Worm (Caenorhabditis elegans): ENCODE data around the gene arrd-4.

- no peak for TF ChIP-seq ztf-16 (tag; optimal IDR thresholded peaks at IDR 0.05)
- TF ChIP-seq syd-9 (tag; optimal IDR thresholded peaks at IDR 0.05): no peak
- TF ChIP-seq hlh-30 (tag; optimal IDR thresholded peaks at IDR 0.05; ENCODE audit: insufficient read depth): no peak
- TF ChIP-seq C38D4.7 (GFP tag; optimal IDR thresholded peaks at IDR 0.05): no peak
- TF ChIP-seq nhr-11 (tag; optimal IDR thresholded peaks at IDR 0.05): no peak
- no peak for TF ChIP-seq pag-3 (tag; optimal IDR thresholded peaks at IDR 0.05; ENCODE audit: borderline replicate concordance)
- no peak for TF ChIP-seq ets-4 (tag; optimal IDR thresholded peaks at IDR 0.05)
- no peak for TF ChIP-seq mec-3 (tag; optimal IDR thresholded peaks at IDR 0.05; ENCODE audit: borderline replicate concordance)
- TF ChIP-seq pros-1 (tag; optimal IDR thresholded peaks at IDR 0.05): no peak
- TF ChIP-seq pha-4 (tag; optimal IDR thresholded peaks at IDR 0.05): no peak
- no peak for TF ChIP-seq rnt-1 (tag; optimal IDR thresholded peaks at IDR 0.05)
- TF ChIP-seq hlh-13 (GFP tag; optimal IDR thresholded peaks at IDR 0.05): no peak
Observed at ce11 chrII:9791185-9791584, 46.9 kb downstream of the arrd-4 start.

All from whole organism, late embryonic.